Fruit fly (Drosophila melanogaster): ENCODE results near the gene twy.

DNA sequence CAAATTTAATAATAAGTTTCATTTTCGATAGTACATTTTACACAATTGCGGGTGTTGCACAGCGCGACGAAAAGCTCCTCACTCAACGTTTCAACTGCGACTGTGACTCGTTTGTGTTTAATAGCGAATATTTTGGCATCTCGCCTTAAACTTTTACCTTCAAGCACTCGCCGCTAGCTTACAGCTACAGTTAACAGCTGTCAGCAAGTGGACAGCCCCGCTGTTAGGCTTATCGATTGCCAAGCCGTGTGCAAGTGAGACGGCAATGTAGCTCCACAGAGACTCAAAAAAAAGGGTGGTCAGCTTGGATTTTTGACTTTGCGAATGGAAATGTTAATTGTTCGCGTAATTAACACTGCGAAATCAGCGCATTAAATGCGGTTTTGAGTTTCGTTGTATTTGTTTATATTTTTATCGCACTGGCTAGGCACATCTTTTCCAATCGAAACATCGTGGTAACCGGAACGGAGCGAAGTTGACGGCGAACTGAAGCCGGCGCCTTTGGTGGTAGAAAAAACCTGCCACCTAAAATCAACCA, 27.3 kb downstream of the twy start, which contains the start of gene loaf:
- no peak for TF ChIP-seq CG8478 (optimal IDR thresholded peaks at IDR 0.05)
- no peak for TF ChIP-seq CTCF (optimal IDR thresholded peaks at IDR 0.05)

Data from S2 (cell line).